Fruit fly (Drosophila melanogaster): ENCODE data around the gene CG14441.

Gene CG14441

DNA sequence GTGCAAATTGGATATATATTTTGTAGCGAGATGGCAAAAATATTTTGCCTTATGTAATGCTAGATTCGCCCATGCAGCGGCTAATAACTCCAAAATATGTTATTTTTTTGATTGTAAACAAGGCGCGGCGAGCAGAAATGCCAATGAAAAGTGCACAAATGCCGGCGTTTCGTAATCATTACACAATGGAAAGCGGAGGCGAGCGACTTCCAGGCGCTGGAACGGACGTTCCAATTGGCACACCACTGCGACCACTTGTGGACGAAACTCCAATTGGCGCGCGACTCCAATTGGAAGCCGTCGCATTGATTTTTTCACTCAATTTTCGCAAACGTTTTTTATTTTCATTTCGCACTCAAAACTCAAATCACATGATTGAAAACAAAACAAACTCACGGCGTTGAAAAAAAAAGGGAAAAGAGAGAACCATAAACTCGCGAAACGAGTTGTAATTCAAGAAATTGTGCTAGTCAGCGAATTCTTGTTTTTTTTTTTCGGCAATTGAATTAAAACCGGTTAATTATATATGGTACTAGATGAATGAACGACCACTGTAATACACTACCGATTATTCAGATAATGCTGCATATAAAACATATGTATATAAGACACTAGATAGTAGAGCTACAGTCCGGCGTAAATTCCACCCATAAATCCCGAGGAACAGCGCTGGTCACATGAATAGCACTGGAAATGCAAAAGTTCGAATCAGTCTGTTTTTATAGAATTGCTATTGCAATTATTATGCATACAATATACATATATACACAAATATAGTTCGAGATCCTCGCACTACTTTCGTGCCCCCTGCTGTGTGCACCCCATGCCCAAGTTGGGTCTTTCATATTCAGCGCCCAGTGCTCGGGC, 20.4 kb upstream of the CG14441 start, which contains the start of gene ND-ASHI (continued):
- TF ChIP-seq lov (optimal IDR thresholded peaks at IDR 0.05) (no peak), lov (GFP tag; IDR thresholded peaks at IDR 0.05) (peak; percentile 94), CG13287 (GFP tag; IDR thresholded peaks at IDR 0.05; ENCODE audit: partially characterized antibody) (no peak; the same call in 1 of the 2 replicates), Myb (GFP tag; optimal IDR thresholded peaks at IDR 0.05) (peak; percentile 79), CG7271 (tag; optimal IDR thresholded peaks at IDR 0.05) (peak; percentile 58), CG2875 (GFP tag; optimal IDR thresholded peaks at IDR 0.05) (peak; percentile 87), pzg (GFP tag; optimal IDR thresholded peaks at IDR 0.05) (peak; percentile 35), cwo (GFP tag; optimal IDR thresholded peaks at IDR 0.05) (peak; percentile 94), MESR4 (GFP tag; optimal IDR thresholded peaks at IDR 0.05) (peak; percentile 46), Rfx (GFP tag; IDR thresholded peaks at IDR 0.05) (peak; percentile 98), CG31365 (tag; optimal IDR thresholded peaks at IDR 0.05) (peak; percentile 88), CG6683 (GFP tag; optimal IDR thresholded peaks at IDR 0.05) (peak; percentile 88), CG12769 (tag; optimal IDR thresholded peaks at IDR 0.05) (peak; percentile 99), gt (GFP tag; IDR thresholded peaks at IDR 0.05) (peak; percentile 79), CG11456 (GFP tag; IDR thresholded peaks at IDR 0.05) (peak; percentile 97), Xrp1 (GFP tag; IDR thresholded peaks at IDR 0.05) (peak; percentile 96), CG4707 (GFP tag; optimal IDR thresholded peaks at IDR 0.05) (peak; percentile 73), slbo (GFP tag; IDR thresholded peaks at IDR 0.05) (peak; percentile 98), ab (GFP tag; optimal IDR thresholded peaks at IDR 0.05) (peak; percentile 89), ttk (GFP tag; IDR thresholded peaks at IDR 0.05) (peak; percentile 93), CG4820 (GFP tag; optimal IDR thresholded peaks at IDR 0.05) (peak; percentile 93), CG17186 (GFP tag; optimal IDR thresholded peaks at IDR 0.05) (peak; percentile 79), zf30C (GFP tag; optimal IDR thresholded peaks at IDR 0.05) (no peak), CG6813 (GFP tag; optimal IDR thresholded peaks at IDR 0.05) (peak; percentile 96), az2 (GFP tag; optimal IDR thresholded peaks at IDR 0.05) (peak; percentile 92), CG10654 (GFP tag; optimal IDR thresholded peaks at IDR 0.05) (peak; percentile 87), CG16815 (GFP tag; optimal IDR thresholded peaks at IDR 0.05) (peak; percentile 90), CG14014 (GFP tag; IDR thresholded peaks at IDR 0.05) (peak; percentile 97), disco-r (GFP tag; optimal IDR thresholded peaks at IDR 0.05) (peak; percentile 90), mirr (GFP tag; optimal IDR thresholded peaks at IDR 0.05) (peak; percentile 96), Atf3 (GFP tag; optimal IDR thresholded peaks at IDR 0.05) (peak; percentile 77), Sin3A (optimal IDR thresholded peaks at IDR 0.05) (no peak), Bdp1 (GFP tag; optimal IDR thresholded peaks at IDR 0.05) (peak; percentile 83), Med (GFP tag) (peak; percentile 99), Hey (tag; optimal IDR thresholded peaks at IDR 0.05) (no peak), NC2β (GFP tag; optimal IDR thresholded peaks at IDR 0.05) (peak; percentile 88), BEAF-32 (GFP tag; optimal IDR thresholded peaks at IDR 0.05) (no peak), CG16863 (GFP tag; optimal IDR thresholded peaks at IDR 0.05) (peak; percentile 85), CG11696 (GFP tag; IDR thresholded peaks at IDR 0.05) (peak; percentile 98), Lpt (GFP tag; optimal IDR thresholded peaks at IDR 0.05) (no peak), BtbVII (GFP tag; optimal IDR thresholded peaks at IDR 0.05) (peak; percentile 96), CG8359 (GFP tag; optimal IDR thresholded peaks at IDR 0.05; ENCODE audit: borderline replicate concordance) (peak; percentile 80), dpn (GFP tag; optimal IDR thresholded peaks at IDR 0.05) (peak; percentile 95), trh (GFP tag; optimal IDR thresholded peaks at IDR 0.05) (peak; percentile 76), lbe (GFP tag; optimal IDR thresholded peaks at IDR 0.05) (peak; percentile 93), CG13424 (tag; optimal IDR thresholded peaks at IDR 0.05) (peak; percentile 92), NK7.1 (GFP tag; optimal IDR thresholded peaks at IDR 0.05) (peak; percentile 78), CG2116 (GFP tag; optimal IDR thresholded peaks at IDR 0.05) (peak; percentile 60), Nf-YB (GFP tag; optimal IDR thresholded peaks at IDR 0.05) (peak; percentile 75)

All from whole organism, embryonic.